Worm (Caenorhabditis elegans): ENCODE data around the gene R53.8.

- TF ChIP-seq cey-2 (tag; optimal IDR thresholded peaks at IDR 0.05; ENCODE audit: borderline replicate concordance, insufficient read depth) (no peak), skn-1 (tag; optimal IDR thresholded peaks at IDR 0.05) (no peak), fkh-10 (GFP tag; optimal IDR thresholded peaks at IDR 0.05) (no peak)
These were observed 12.7 kb upstream of the R53.8 start for ce11 chrII:9963808-9964207.

All from whole organism, L4 larva.